Worm (Caenorhabditis elegans): ENCODE measurements around the gene algn-3.

ce11 chrII:14104470-14104869, 28.2 kb downstream of the algn-3 start, which contains the start of gene gur-4:
- TF ChIP-seq dox-1 (GFP tag; IDR thresholded peaks at IDR 0.05) (no peak), somi-1 (GFP tag; optimal IDR thresholded peaks at IDR 0.05) (no peak), K12H6.12 (tag; optimal IDR thresholded peaks at IDR 0.05) (no peak), madf-10 (tag; optimal IDR thresholded peaks at IDR 0.05) (no peak), snpc-4 (GFP tag; optimal IDR thresholded peaks at IDR 0.05) (no peak), snpc-4 (tag; optimal IDR thresholded peaks at IDR 0.05) (no peak), madf-8 (GFP tag; conservative IDR thresholded peaks at IDR 0.05) (no peak), pha-4 (tag; optimal IDR thresholded peaks at IDR 0.05) (no peak), attf-6 (GFP tag; IDR thresholded peaks at IDR 0.05) (no peak), hlh-12 (tag; optimal IDR thresholded peaks at IDR 0.05) (no peak), efl-1 (GFP tag; optimal IDR thresholded peaks at IDR 0.05) (no peak), gei-17 (GFP tag; optimal IDR thresholded peaks at IDR 0.05) (no peak), B0019.2 (GFP tag; conservative IDR thresholded peaks at IDR 0.05) (no peak), zfh-2 (GFP tag; conservative IDR thresholded peaks at IDR 0.05) (no peak), lin-35 (GFP tag; optimal IDR thresholded peaks at IDR 0.05) (no peak)

All from whole organism, young adult.